Worm (Caenorhabditis elegans): ENCODE measurements around the gene srh-118.

The srh-118 gene

DNA sequence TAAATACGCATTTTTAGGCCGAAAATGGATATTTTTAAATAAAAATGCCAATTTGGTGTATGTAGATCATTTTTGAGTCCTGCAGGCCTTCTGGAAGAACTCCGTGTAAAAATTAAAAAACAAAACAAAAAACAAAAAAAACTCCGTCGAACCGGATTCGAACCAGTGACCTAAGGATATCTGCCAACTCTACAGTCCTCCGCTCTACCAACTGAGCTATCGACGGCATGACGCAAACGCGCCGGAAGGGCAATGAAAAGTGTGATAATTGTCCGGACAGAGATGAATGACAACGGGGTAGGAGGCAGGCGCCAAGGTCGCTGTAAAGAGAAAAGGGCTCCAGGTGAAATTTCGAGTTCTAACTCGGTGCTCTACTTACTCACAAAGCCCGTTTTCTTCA is 46.3 kb upstream of the srh-118 start (continued):
- TF ChIP-seq F49E8.2 (tag; optimal IDR thresholded peaks at IDR 0.05; ENCODE audit: insufficient read depth) (no peak), xnd-1 (tag; optimal IDR thresholded peaks at IDR 0.05) (no peak), hmg-20 (GFP tag; IDR thresholded peaks at IDR 0.05) (0 out of 2 replicates have a peak, but pooled peaks have one; percentile 20), mxl-1 (tag; optimal IDR thresholded peaks at IDR 0.05) (no peak), nfya-2 (GFP tag; IDR thresholded peaks at IDR 0.05) (no peak), Y79H2A.3 (GFP tag; conservative IDR thresholded peaks at IDR 0.05) (no peak), efl-1 (GFP tag; optimal IDR thresholded peaks at IDR 0.05) (no peak), pbrm-1 (GFP tag; IDR thresholded peaks at IDR 0.05) (peak; percentile 56; the same call in 1 of the 2 replicates), mel-28 (tag; optimal IDR thresholded peaks at IDR 0.05; ENCODE audit: borderline replicate concordance) (no peak), D2030.7 (GFP tag; IDR thresholded peaks at IDR 0.05) (0 out of 2 replicates have a peak, but pooled peaks have one; percentile 18), mcd-1 (GFP tag; IDR thresholded peaks at IDR 0.05) (no peak), ceh-79 (tag; optimal IDR thresholded peaks at IDR 0.05) (no peak), lir-1 (GFP tag; conservative IDR thresholded peaks at IDR 0.05) (no peak), Y56A3A.18 (GFP tag; IDR thresholded peaks at IDR 0.05) (no peak), nhr-27 (tag; optimal IDR thresholded peaks at IDR 0.05) (no peak), dpl-1 (GFP tag; optimal IDR thresholded peaks at IDR 0.05) (no peak), rpc-1 (optimal IDR thresholded peaks at IDR 0.05) (peak; percentile 63), rpc-1 (tag; optimal IDR thresholded peaks at IDR 0.05) (peak; percentile 82), snpc-4 (GFP tag; optimal IDR thresholded peaks at IDR 0.05) (no peak), snpc-4 (tag; optimal IDR thresholded peaks at IDR 0.05) (peak in 2 of 4 experiments; percentile 45 to 75), B0261.1 (tag; optimal IDR thresholded peaks at IDR 0.05) (peak; percentile 80), tlf-1 (GFP tag; optimal IDR thresholded peaks at IDR 0.05) (no peak), F57C9.4 (tag; optimal IDR thresholded peaks at IDR 0.05) (no peak), die-1 (tag; optimal IDR thresholded peaks at IDR 0.05) (peak; percentile 68), let-526 (GFP tag; IDR thresholded peaks at IDR 0.05) (no peak), B0035.1 (tag; optimal IDR thresholded peaks at IDR 0.05) (no peak), nhr-90 (tag; optimal IDR thresholded peaks at IDR 0.05) (peak; percentile 20), lsl-1 (GFP tag; optimal IDR thresholded peaks at IDR 0.05) (no peak), rec-8 (tag; optimal IDR thresholded peaks at IDR 0.05) (peak; percentile 22 to 35), him-1 (tag; optimal IDR thresholded peaks at IDR 0.05) (peak; percentile 36), hlh-26 (GFP tag; conservative IDR thresholded peaks at IDR 0.05) (no peak)

DNA sequence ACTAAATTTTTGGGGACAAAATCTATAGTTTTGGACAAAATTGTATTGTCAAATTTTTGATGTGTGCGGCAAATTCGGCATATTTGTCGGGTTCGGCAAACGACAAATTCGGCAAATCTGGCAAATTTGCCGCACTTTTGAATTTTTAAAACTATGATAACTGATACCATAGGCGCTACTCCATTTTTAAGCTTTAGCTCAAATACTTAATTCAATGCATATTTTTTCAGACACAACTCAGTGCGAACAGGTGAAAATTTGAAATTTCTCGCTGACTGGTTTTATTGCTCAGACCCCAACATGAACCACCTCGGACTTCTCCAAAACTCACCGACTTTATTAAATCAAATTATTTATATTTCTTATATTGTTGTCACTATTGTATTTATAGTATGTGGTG is 44.3 kb upstream of the srh-118 start, which contains the start of gene srz-25:
TSS of gene srz-25 (plus strand) at position 301 of the 400 bp plus-strand sequence.
- TF ChIP-seq F57A8.1 (GFP tag; optimal IDR thresholded peaks at IDR 0.05): no peak
- no peak for TF ChIP-seq tbp1 (GFP tag; optimal IDR thresholded peaks at IDR 0.05)
- no peak for TF ChIP-seq somi-1 (GFP tag; optimal IDR thresholded peaks at IDR 0.05)
- no peak for TF ChIP-seq hlh-26 (GFP tag; conservative IDR thresholded peaks at IDR 0.05)
- no peak for TF ChIP-seq ceh-27 (GFP tag; optimal IDR thresholded peaks at IDR 0.05)
- no peak for TF ChIP-seq lsy-27 (tag; optimal IDR thresholded peaks at IDR 0.05; ENCODE audit: borderline replicate concordance, insufficient read depth)
- no peak for TF ChIP-seq hrde-1 (tag; optimal IDR thresholded peaks at IDR 0.05; ENCODE audit: borderline replicate concordance)

DNA sequence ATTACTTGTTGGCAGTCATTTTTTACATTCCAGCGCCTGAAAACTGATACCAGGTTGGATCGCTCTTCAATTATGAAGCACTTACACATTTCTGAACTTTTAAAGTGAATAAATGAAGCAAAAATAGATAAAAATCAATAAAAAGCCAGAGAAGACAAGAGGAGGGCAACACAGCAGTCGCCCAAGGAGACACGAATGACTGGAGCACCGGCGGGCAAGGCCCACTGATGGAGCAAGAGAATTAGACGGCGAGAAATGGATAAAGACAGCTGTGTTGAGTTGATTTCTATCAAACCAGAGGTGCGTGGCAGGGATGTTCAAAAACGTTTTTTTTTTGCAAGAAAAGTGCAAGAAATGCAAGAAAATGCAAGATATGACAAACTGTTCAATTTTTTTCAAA is 43.3 kb upstream of the srh-118 start:
- no peak for TF ChIP-seq sdz-38 (tag; optimal IDR thresholded peaks at IDR 0.05)
- no peak for TF ChIP-seq efl-1 (GFP tag; optimal IDR thresholded peaks at IDR 0.05)
- no peak for TF ChIP-seq gei-17 (GFP tag; optimal IDR thresholded peaks at IDR 0.05)
- TF ChIP-seq madf-10 (tag; optimal IDR thresholded peaks at IDR 0.05): no peak
